Worm (Caenorhabditis elegans) whole organism, L1 larva: ENCODE measurements around the gene scav-1.

ENCODE experiments used
- efl-3 ChIP-seq: fragments of 200-800 bp; sonication (Bioruptor generic); optimal IDR thresholded peaks from 2 replicates; lab custom pipeline; 2018; ENCODE audit warnings: mild to moderate bottlenecking, missing genetic modification characterization, missing compliant biosample characterization
- nhr-237 ChIP-seq: fragments of 150-350 bp; optimal IDR thresholded peaks from 2 replicates; lab custom pipeline; 2014; ENCODE audit warnings: missing biosample characterization, missing genetic modification characterization
- sptf-1 ChIP-seq: fragments of 150-350 bp; optimal IDR thresholded peaks from 2 replicates; lab custom pipeline; 2014; ENCODE audit warnings: missing biosample characterization, missing genetic modification characterization

DNA sequence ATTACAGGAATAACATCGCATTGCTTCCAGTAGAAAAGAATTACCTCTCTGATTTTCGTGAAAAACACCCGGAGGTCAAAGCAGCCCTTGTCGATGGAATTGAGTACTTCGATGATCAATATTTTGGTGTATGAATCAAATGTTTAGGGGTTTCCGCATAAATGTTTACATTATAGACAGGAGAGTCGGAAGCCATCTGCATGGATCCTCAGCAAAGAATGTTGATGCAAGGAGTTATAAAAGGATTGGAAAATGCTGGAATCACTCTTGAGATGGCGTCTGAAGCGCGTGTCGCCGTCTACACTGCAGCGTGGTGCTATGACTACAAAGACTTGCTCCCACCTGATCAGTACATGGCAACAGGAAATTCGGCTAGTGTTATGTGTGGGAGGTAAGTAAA lies 13.9 kb upstream of the scav-1 start, which contains the start of gene C41A3.2:
- no peak for TF ChIP-seq efl-3 (GFP tag; lab: Kevin White, UChicago)
- no peak for TF ChIP-seq nhr-237 (tag; lab: Kevin White, UChicago)
- no peak for TF ChIP-seq sptf-1 (tag; lab: Kevin White, UChicago)
